Fruit fly (Drosophila melanogaster) whole organism, embryonic: ENCODE data around the gene CG10445.

Experiments used
- CG12744 ChIP-seq: fragments of 200-800 bp; sonication (Bioruptor generic); optimal IDR thresholded peaks from 2 replicates; lab custom pipeline; 2016; ENCODE audit warnings: missing biosample characterization, missing genetic modification characterization
- Dref ChIP-seq: fragments of 200-800 bp; sonication (Bioruptor generic); IDR thresholded peaks from 2 replicates; pipeline ENCODE4 v1.3.6; 2022; ENCODE audit warnings: missing biosample characterization, missing genetic modification characterization
- dm ChIP-seq: fragments of 200-800 bp; sonication (Bioruptor generic); optimal IDR thresholded peaks from 3 replicates; lab custom pipeline; 2016; ENCODE audit warnings: missing biosample characterization, missing genetic modification characterization

DNA sequence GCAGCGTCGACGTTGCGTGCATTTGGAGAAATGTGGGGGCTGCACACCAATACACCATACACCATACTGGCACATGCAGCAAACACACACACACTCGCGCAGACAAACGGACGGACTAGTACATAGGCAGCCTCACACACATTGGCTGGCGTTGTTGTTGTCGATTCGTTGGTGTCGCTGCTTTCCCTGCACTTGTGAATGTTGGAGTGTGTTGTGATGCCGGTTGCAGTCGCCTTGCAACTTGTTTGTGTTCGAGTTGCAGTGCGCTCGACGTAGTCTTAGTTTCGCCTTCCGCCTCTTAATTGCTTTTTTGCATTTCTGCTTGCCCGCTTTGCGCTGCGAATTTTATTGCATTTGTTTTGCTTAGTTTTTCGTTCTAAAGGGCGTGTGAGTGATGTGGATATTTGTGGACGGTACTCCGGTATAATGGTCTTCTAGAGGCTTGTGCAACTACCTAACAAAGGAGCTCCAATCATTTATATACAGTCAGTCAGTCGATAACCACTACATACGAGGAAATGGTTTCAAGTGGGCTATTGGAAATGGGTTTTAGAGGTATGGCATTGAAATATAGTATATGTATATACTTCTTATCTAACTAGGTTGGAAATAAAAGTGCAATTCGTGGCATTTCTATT, 43.5 kb upstream of the CG10445 start:
- TF ChIP-seq Dref (GFP tag; lab: Robert Waterston, UW) (no peak), CG12744 (no peak), dm (GFP tag; lab: Kevin White, UChicago) (no peak)
